Worm (Caenorhabditis elegans): ENCODE measurements around the gene bir-1.

DNA sequence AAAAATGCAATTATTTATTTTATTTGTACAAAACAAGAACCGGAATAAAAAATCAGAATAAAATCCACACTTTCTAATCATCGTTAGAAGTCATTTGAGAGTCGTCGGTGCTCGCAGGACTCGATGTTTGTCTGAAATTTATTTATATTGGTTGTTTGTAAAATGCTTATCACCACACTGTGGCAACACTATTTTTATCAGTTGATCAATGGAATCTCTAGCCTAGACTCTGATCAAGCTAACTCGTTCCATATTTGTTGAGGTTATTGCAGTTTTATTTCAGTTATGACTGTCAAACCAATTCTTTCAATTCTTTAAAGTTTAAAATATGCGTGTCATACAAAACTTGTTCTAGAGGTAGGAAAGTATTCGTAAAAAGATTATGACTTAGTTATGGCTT, 39.8 kb upstream of the bir-1 start, which contains the start of gene dhs-20:
- TF ChIP-seq lsy-2 (tag; optimal IDR thresholded peaks at IDR 0.05) = no peak
- no peak for TF ChIP-seq snpc-4 (tag; optimal IDR thresholded peaks at IDR 0.05)
- TF ChIP-seq mdl-1 (tag; optimal IDR thresholded peaks at IDR 0.05) = no peak
- TF ChIP-seq aly-2 (tag; optimal IDR thresholded peaks at IDR 0.05) = no peak
- TF ChIP-seq zag-1 (tag; optimal IDR thresholded peaks at IDR 0.05) = no peak
- TF ChIP-seq nhr-41 (GFP tag; IDR thresholded peaks at IDR 0.05) = no peak
- no peak for TF ChIP-seq ama-1 (optimal IDR thresholded peaks at IDR 0.05)
- TF ChIP-seq Y75B8A.6 (GFP tag; IDR thresholded peaks at IDR 0.05) = no peak
- TF ChIP-seq nhr-76 (tag; optimal IDR thresholded peaks at IDR 0.05) = no peak

Data from whole organism, L4 larva.